Fruit fly (Drosophila melanogaster): ENCODE measurements around the gene CycK.

CycK gene

dm6 chr2L:22163302-22163701, 33.4 kb upstream of the CycK start:
- no peak for TF ChIP-seq Hr38 (GFP tag; optimal IDR thresholded peaks at IDR 0.05)
- no peak for TF ChIP-seq CG1621 (tag; optimal IDR thresholded peaks at IDR 0.05)
- TF ChIP-seq esn (GFP tag; optimal IDR thresholded peaks at IDR 0.05), result no peak
- no peak for TF ChIP-seq Sox14 (GFP tag; optimal IDR thresholded peaks at IDR 0.05)
- no peak for TF ChIP-seq Eip78C (GFP tag)
- no peak for TF ChIP-seq svp (GFP tag)

dm6 chr2L:22159800-22160199, 29.9 kb upstream of the CycK start:
- no peak for TF ChIP-seq salr (GFP tag; optimal IDR thresholded peaks at IDR 0.05)
- no peak for TF ChIP-seq fkh (GFP tag; optimal IDR thresholded peaks at IDR 0.05)
- TF ChIP-seq Smox (GFP tag; optimal IDR thresholded peaks at IDR 0.05), result no peak
- TF ChIP-seq CG6792 (GFP tag; optimal IDR thresholded peaks at IDR 0.05), result no peak
- TF ChIP-seq Ets96B (tag; optimal IDR thresholded peaks at IDR 0.05), result no peak

dm6 chr2L:22153246-22153645, 23.3 kb upstream of the CycK start:
- TF ChIP-seq Ets21C (GFP tag; optimal IDR thresholded peaks at IDR 0.05) (no peak), CG34406 (GFP tag; optimal IDR thresholded peaks at IDR 0.05) (no peak), Hr4 (GFP tag; optimal IDR thresholded peaks at IDR 0.05) (no peak), CG16779 (tag; optimal IDR thresholded peaks at IDR 0.05) (no peak), Sox102F (GFP tag; optimal IDR thresholded peaks at IDR 0.05) (no peak), CG8319 (GFP tag; optimal IDR thresholded peaks at IDR 0.05) (no peak), fkh (GFP tag; optimal IDR thresholded peaks at IDR 0.05) (no peak), fd59A (GFP tag; optimal IDR thresholded peaks at IDR 0.05) (no peak), CG8632 (GFP tag; optimal IDR thresholded peaks at IDR 0.05) (no peak), CG31627 (GFP tag; optimal IDR thresholded peaks at IDR 0.05) (no peak), CG8119 (GFP tag; IDR thresholded peaks at IDR 0.05) (no peak), Sox15 (GFP tag; optimal IDR thresholded peaks at IDR 0.05) (no peak), CG1621 (tag; optimal IDR thresholded peaks at IDR 0.05) (no peak), Met (GFP tag; optimal IDR thresholded peaks at IDR 0.05) (no peak)

- TF ChIP-seq net (GFP tag; optimal IDR thresholded peaks at IDR 0.05) (no peak), ss (GFP tag; optimal IDR thresholded peaks at IDR 0.05) (no peak)
Observed at dm6 chr2L:22151323-22151722, 21.4 kb upstream of the CycK start, which contains the start of gene dunk. dunk (plus strand) TSS chr2L:22151623.

dm6 chr2L:22148713-22149112, 18.8 kb upstream of the CycK start:
- TF ChIP-seq Eip78C (GFP tag) (peak; percentile 56), Ets21C (GFP tag; optimal IDR thresholded peaks at IDR 0.05) (no peak), Sox14 (GFP tag; optimal IDR thresholded peaks at IDR 0.05) (peak; percentile 7), Blimp-1 (GFP tag; optimal IDR thresholded peaks at IDR 0.05) (peak; percentile 48), vri (GFP tag; optimal IDR thresholded peaks at IDR 0.05) (peak; percentile 82), fkh (GFP tag; optimal IDR thresholded peaks at IDR 0.05) (peak; percentile 36), Gug (GFP tag; IDR thresholded peaks at IDR 0.05) (no peak), CG15336 (GFP tag; IDR thresholded peaks at IDR 0.05) (0 out of 2 replicates have a peak, but pooled peaks have one; percentile 9)

- TF ChIP-seq CG8119 (GFP tag; IDR thresholded peaks at IDR 0.05) (no peak), cyc (GFP tag; optimal IDR thresholded peaks at IDR 0.05) (no peak), svp (GFP tag) (peak; percentile 74), Eip93F (GFP tag; optimal IDR thresholded peaks at IDR 0.05) (no peak), dsx (GFP tag; optimal IDR thresholded peaks at IDR 0.05; ENCODE audit: poor library complexity, severe bottlenecking) (no peak)
Observed at dm6 chr2L:22146247-22146646, 16.3 kb upstream of the CycK start.

Measured in whole organism, prepupa.